Worm (Caenorhabditis elegans): Measurements from ENCODE around the gene ZC15.5.

- no peak for TF ChIP-seq lin-1 (GFP tag; IDR thresholded peaks at IDR 0.05)
- TF ChIP-seq sdz-12 (GFP tag; optimal IDR thresholded peaks at IDR 0.05): no peak
- TF ChIP-seq ama-1 (optimal IDR thresholded peaks at IDR 0.05): no peak
- TF ChIP-seq ctbp-1 (GFP tag; IDR thresholded peaks at IDR 0.05): no peak
- TF ChIP-seq fos-1 (tag; optimal IDR thresholded peaks at IDR 0.05): no peak
- no peak for TF ChIP-seq fkh-10 (GFP tag; optimal IDR thresholded peaks at IDR 0.05)
- TF ChIP-seq snpc-4 (tag; optimal IDR thresholded peaks at IDR 0.05): no peak
- TF ChIP-seq ceh-82 (tag; optimal IDR thresholded peaks at IDR 0.05): no peak
- TF ChIP-seq hmg-1.1 (GFP tag; IDR thresholded peaks at IDR 0.05): no peak
- no peak for TF ChIP-seq mxl-2 (GFP tag; conservative IDR thresholded peaks at IDR 0.05)
- no peak for TF ChIP-seq nhr-76 (tag; optimal IDR thresholded peaks at IDR 0.05)
- no peak for TF ChIP-seq D1046.2 (GFP tag; IDR thresholded peaks at IDR 0.05)
Observed at ce11 chrV:20276923-20277322, 20.8 kb upstream of the ZC15.5 start.

All from whole organism, L4 larva.